Fruit fly (Drosophila melanogaster): ENCODE data around the gene Stt3A.
A peak's percentile ranks its signal among the peaks of the same experiment; 100 is the strongest.

Gene Stt3A

DNA sequence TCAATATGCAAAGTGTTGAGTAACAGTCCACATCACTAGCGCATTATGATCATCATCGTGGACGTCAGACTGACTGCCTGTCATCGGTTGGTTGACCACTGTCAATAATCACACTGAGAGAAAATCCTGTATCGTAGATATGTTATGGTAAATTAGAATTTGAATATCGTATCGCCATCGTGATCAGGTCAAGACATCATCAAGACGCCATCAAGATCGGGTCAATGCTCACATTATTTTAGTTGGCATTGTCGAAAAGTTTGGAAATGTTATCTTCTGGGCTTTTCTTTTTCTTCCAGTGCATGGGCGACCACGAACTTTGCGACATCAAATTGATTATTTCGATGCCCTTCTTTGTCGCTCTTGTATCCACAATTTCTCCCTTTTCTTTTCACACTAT is 5.3 kb upstream of the Stt3A start (continued):
- TF ChIP-seq kni (GFP tag; optimal IDR thresholded peaks at IDR 0.05) (peak; percentile 92), Blimp-1 (GFP tag; optimal IDR thresholded peaks at IDR 0.05) (peak; percentile 88), hth (optimal IDR thresholded peaks at IDR 0.05) (no peak), ara (GFP tag; IDR thresholded peaks at IDR 0.05) (peak; percentile 84), CG7556 (GFP tag; optimal IDR thresholded peaks at IDR 0.05) (peak; percentile 91), dmrt99B (tag; optimal IDR thresholded peaks at IDR 0.05) (peak; percentile 95), sob (GFP tag; IDR thresholded peaks at IDR 0.05) (peak; percentile 82), CG3407 (GFP tag; optimal IDR thresholded peaks at IDR 0.05) (peak; percentile 80), Hmr (GFP tag; optimal IDR thresholded peaks at IDR 0.05) (peak; percentile 85), CG12071 (GFP tag; optimal IDR thresholded peaks at IDR 0.05) (peak; percentile 91), CG1529 (GFP tag; optimal IDR thresholded peaks at IDR 0.05) (peak; percentile 89), sens-2 (GFP tag; IDR thresholded peaks at IDR 0.05) (0 out of 2 replicates have a peak, but pooled peaks have one; percentile 45), slp2 (GFP tag; optimal IDR thresholded peaks at IDR 0.05) (peak; percentile 84), CG8290 (GFP tag; optimal IDR thresholded peaks at IDR 0.05) (peak; percentile 86), CG8290 (tag; optimal IDR thresholded peaks at IDR 0.05) (peak; percentile 38 to 93), bigmax (GFP tag; optimal IDR thresholded peaks at IDR 0.05) (no peak), CG8359 (GFP tag; optimal IDR thresholded peaks at IDR 0.05; ENCODE audit: borderline replicate concordance) (peak; percentile 77), Scr (GFP tag; IDR thresholded peaks at IDR 0.05; ENCODE audit: partially characterized antibody) (no peak), CG15073 (GFP tag; optimal IDR thresholded peaks at IDR 0.05) (peak; percentile 61), zfh1 (GFP tag; IDR thresholded peaks at IDR 0.05) (peak; percentile 86), Ets97D (GFP tag; optimal IDR thresholded peaks at IDR 0.05) (peak; percentile 77), tll (GFP tag; optimal IDR thresholded peaks at IDR 0.05) (no peak), Aef1 (GFP tag; IDR thresholded peaks at IDR 0.05) (peak; percentile 75), sisA (GFP tag; IDR thresholded peaks at IDR 0.05) (peak; percentile 87), pfk (GFP tag; optimal IDR thresholded peaks at IDR 0.05) (no peak), bsh (GFP tag; optimal IDR thresholded peaks at IDR 0.05) (peak; percentile 67 to 96), CG11398 (GFP tag; optimal IDR thresholded peaks at IDR 0.05) (peak; percentile 92), repo (GFP tag; optimal IDR thresholded peaks at IDR 0.05) (peak; percentile 87), Rfx (GFP tag; IDR thresholded peaks at IDR 0.05) (peak; percentile 81), Hr78 (GFP tag; optimal IDR thresholded peaks at IDR 0.05) (peak in 1 of 2 experiments; percentile 92), E2f2 (GFP tag; IDR thresholded peaks at IDR 0.05) (peak; percentile 72), gsb (GFP tag; IDR thresholded peaks at IDR 0.05) (peak; percentile 50), peb (GFP tag; IDR thresholded peaks at IDR 0.05) (peak; percentile 42; the same call in 1 of the 2 replicates), cg (GFP tag; optimal IDR thresholded peaks at IDR 0.05) (no peak), CG15011 (GFP tag; optimal IDR thresholded peaks at IDR 0.05) (peak; percentile 56), Ssrp (tag; optimal IDR thresholded peaks at IDR 0.05) (peak; percentile 89), bab2 (GFP tag; optimal IDR thresholded peaks at IDR 0.05) (peak; percentile 93), Optix (GFP tag; IDR thresholded peaks at IDR 0.05) (peak; percentile 88), CG17328 (GFP tag; IDR thresholded peaks at IDR 0.05) (peak; percentile 90), Usf (GFP tag; optimal IDR thresholded peaks at IDR 0.05) (peak; percentile 68), ttk (GFP tag; IDR thresholded peaks at IDR 0.05) (peak; percentile 86), CG13775 (GFP tag; optimal IDR thresholded peaks at IDR 0.05) (peak; percentile 75), CG6654 (GFP tag; optimal IDR thresholded peaks at IDR 0.05) (peak; percentile 78), ato (GFP tag; IDR thresholded peaks at IDR 0.05; ENCODE audit: partially characterized antibody) (no peak), Oli (tag; optimal IDR thresholded peaks at IDR 0.05) (peak; percentile 94), CG17385 (GFP tag; optimal IDR thresholded peaks at IDR 0.05) (peak; percentile 91), CG12155 (GFP tag; optimal IDR thresholded peaks at IDR 0.05) (peak; percentile 77), CG33213 (GFP tag; optimal IDR thresholded peaks at IDR 0.05) (peak; percentile 88), CrebB (tag; optimal IDR thresholded peaks at IDR 0.05) (peak; percentile 89), Dip3 (GFP tag; optimal IDR thresholded peaks at IDR 0.05) (peak; percentile 67), CG8388 (GFP tag; optimal IDR thresholded peaks at IDR 0.05) (peak; percentile 92)
